Fruit fly (Drosophila melanogaster) whole organism, adult: ENCODE measurements around the gene Wsck.
A peak's percentile ranks its signal among the peaks of the same experiment; 100 is the strongest.

Experiments
- CG11617 ChIP-seq: fragments of 200-800 bp; sonication (Bioruptor generic); optimal IDR thresholded peaks from 2 replicates; lab custom pipeline; 2017; ENCODE audit warnings: mild to moderate bottlenecking, missing biosample characterization, missing genetic modification reagents, missing genetic modification characterization
- CG12768 ChIP-seq: fragments of 200-800 bp; sonication (Bioruptor generic); optimal IDR thresholded peaks from 2 replicates; lab custom pipeline; 2017; ENCODE audit warnings: missing biosample characterization, missing genetic modification characterization, mild to moderate bottlenecking, moderate library complexity, missing genetic modification reagents
- CG14711 ChIP-seq: fragments of 200-800 bp; sonication (Bioruptor generic); optimal IDR thresholded peaks from 2 replicates; lab custom pipeline; 2018; ENCODE audit warnings: missing biosample characterization, mild to moderate bottlenecking, missing genetic modification characterization, moderate library complexity
- CG1620 ChIP-seq: fragments of 200-800 bp; sonication (Bioruptor generic); optimal IDR thresholded peaks from 2 replicates; lab custom pipeline; 2016; ENCODE audit warnings: missing biosample characterization, missing genetic modification characterization
- CG33017 ChIP-seq: fragments of 200-800 bp; sonication (Bioruptor generic); optimal IDR thresholded peaks from 2 replicates; lab custom pipeline; 2018; ENCODE audit warnings: missing biosample characterization, mild to moderate bottlenecking, missing genetic modification characterization, moderate library complexity
- CG5204 ChIP-seq: fragments of 200-800 bp; sonication (Bioruptor generic); optimal IDR thresholded peaks from 2 replicates; lab custom pipeline; 2016; ENCODE audit warnings: missing biosample characterization, missing genetic modification characterization
- CG7045 ChIP-seq: fragments of 200-800 bp; sonication (Bioruptor generic); optimal IDR thresholded peaks from 2 replicates; lab custom pipeline; 2017; ENCODE audit warnings: missing biosample characterization, mild to moderate bottlenecking, missing genetic modification characterization
- CG7101 ChIP-seq: fragments of 200-800 bp; sonication (Bioruptor generic); optimal IDR thresholded peaks from 2 replicates; lab custom pipeline; 2018; ENCODE audit warnings: missing biosample characterization, mild to moderate bottlenecking, missing genetic modification characterization, moderate library complexity
- Crg-1 ChIP-seq: fragments of 200-800 bp; sonication (Bioruptor generic); optimal IDR thresholded peaks from 2 replicates; lab custom pipeline; 2016; ENCODE audit warnings: missing biosample characterization, missing genetic modification characterization
- Hr96 ChIP-seq: fragments of 200-800 bp; sonication (Bioruptor generic); optimal IDR thresholded peaks from 2 replicates; lab custom pipeline; 2016; ENCODE audit warnings: missing biosample characterization, missing genetic modification characterization
- Mnt ChIP-seq: fragments of 200-800 bp; sonication (Bioruptor generic); optimal IDR thresholded peaks from 2 replicates; lab custom pipeline; 2016; ENCODE audit warnings: missing biosample characterization, mild to moderate bottlenecking, missing genetic modification characterization
- bab1 ChIP-seq: fragments of 200-800 bp; sonication (Bioruptor generic); optimal IDR thresholded peaks from 3 replicates; lab custom pipeline; 2019; ENCODE audit warnings: missing biosample characterization, mild to moderate bottlenecking, missing genetic modification characterization, moderate library complexity
- cic ChIP-seq: fragments of 200-800 bp; sonication (Bioruptor generic); optimal IDR thresholded peaks from 2 replicates; lab custom pipeline; 2017; ENCODE audit warnings: missing biosample characterization, mild to moderate bottlenecking, missing genetic modification characterization, moderate library complexity
- cnc ChIP-seq, 2 experiments: fragments of >200 bp; optimal IDR thresholded peaks; 2 replicates each; lab custom pipeline; 2017
- kay ChIP-seq: fragments of 200-800 bp; sonication (Bioruptor generic); peaks from one replicate; lab custom pipeline; 2016; ENCODE audit warnings: missing biosample characterization, missing genetic modification characterization, borderline replicate concordance
- ovo ChIP-seq: fragments of 200-800 bp; sonication (Bioruptor generic); optimal IDR thresholded peaks from 2 replicates; lab custom pipeline; 2016; ENCODE audit warnings: missing biosample characterization, missing genetic modification characterization
- pad ChIP-seq: fragments of 200-800 bp; sonication (Bioruptor generic); optimal IDR thresholded peaks from 3 replicates; lab custom pipeline; 2017; ENCODE audit warnings: missing biosample characterization, missing genetic modification characterization, mild to moderate bottlenecking, moderate library complexity, missing genetic modification reagents
- tj ChIP-seq: fragments of 200-800 bp; sonication (Bioruptor generic); optimal IDR thresholded peaks from 3 replicates; lab custom pipeline; 2017; ENCODE audit warnings: missing biosample characterization, mild to moderate bottlenecking, missing genetic modification characterization, moderate library complexity
- toe ChIP-seq: fragments of 200-800 bp; sonication (Bioruptor generic); optimal IDR thresholded peaks from 2 replicates; lab custom pipeline; 2016; ENCODE audit warnings: missing biosample characterization, missing genetic modification characterization

Gene Wsck

dm6 chr3R:24596881-24597280, 33.0 kb downstream of the Wsck start:
- no peak for TF ChIP-seq kay (GFP tag; lab: Kevin White, UChicago)
- peak; percentile 48 for TF ChIP-seq cic (GFP tag; lab: Kevin White, UChicago)

- TF ChIP-seq Hr96 (GFP tag; lab: Kevin White, UChicago), result no peak
- TF ChIP-seq CG1620 (GFP tag; lab: Kevin White, UChicago), result no peak
- no peak for TF ChIP-seq cnc (optimal IDR thresholded peaks at IDR 0.05; lab: Kevin White, UChicago)
- peak; percentile 53 for TF ChIP-seq kay (GFP tag; lab: Kevin White, UChicago)
- TF ChIP-seq CG5204 (GFP tag; lab: Kevin White, UChicago), result no peak
These were observed 34.4 kb downstream of the Wsck start for dm6 chr3R:24595330-24596114.

dm6 chr3R:24593733-24594132, 36.1 kb downstream of the Wsck start:
- no peak for TF ChIP-seq CG1620 (GFP tag; lab: Kevin White, UChicago)
- no peak for TF ChIP-seq bab1 (GFP tag; lab: Kevin White, UChicago)
- TF ChIP-seq cic (GFP tag; lab: Kevin White, UChicago), result no peak
- TF ChIP-seq ovo (GFP tag; lab: Kevin White, UChicago), result no peak
- no peak for TF ChIP-seq kay (GFP tag; lab: Kevin White, UChicago)
- no peak for TF ChIP-seq cnc (optimal IDR thresholded peaks at IDR 0.05; lab: Kevin White, UChicago)
- TF ChIP-seq CG14711 (tag; lab: Kevin White, UChicago), result no peak
- no peak for TF ChIP-seq Mnt (GFP tag; lab: Kevin White, UChicago)
- no peak for TF ChIP-seq CG11617 (GFP tag; lab: Kevin White, UChicago)
- no peak for TF ChIP-seq CG12768 (GFP tag; lab: Kevin White, UChicago)

- TF ChIP-seq CG12768 (GFP tag; lab: Kevin White, UChicago), result no peak
- TF ChIP-seq CG14711 (tag; lab: Kevin White, UChicago), result no peak
- TF ChIP-seq CG7045 (GFP tag; lab: Kevin White, UChicago), result no peak
- TF ChIP-seq CG11617 (GFP tag; lab: Kevin White, UChicago), result no peak
- no peak for TF ChIP-seq cnc (optimal IDR thresholded peaks at IDR 0.05; lab: Kevin White, UChicago)
- TF ChIP-seq Crg-1, result no peak
- TF ChIP-seq CG1620 (GFP tag; lab: Kevin White, UChicago), result no peak
- TF ChIP-seq ovo (GFP tag; lab: Kevin White, UChicago), result no peak
- TF ChIP-seq Hr96 (GFP tag; lab: Kevin White, UChicago), result no peak
- TF ChIP-seq cic (GFP tag; lab: Kevin White, UChicago), result no peak
- TF ChIP-seq CG5204 (GFP tag; lab: Kevin White, UChicago), result no peak
- TF ChIP-seq toe (GFP tag; lab: Kevin White, UChicago), result no peak
- no peak for TF ChIP-seq CG7101 (tag; lab: Kevin White, UChicago)
- no peak for TF ChIP-seq kay (GFP tag; lab: Kevin White, UChicago)
- TF ChIP-seq tj (GFP tag; lab: Kevin White, UChicago), result no peak
- no peak for TF ChIP-seq bab1 (GFP tag; lab: Kevin White, UChicago)
- TF ChIP-seq CG33017 (tag; lab: Kevin White, UChicago), result no peak
These were observed 39.6 kb downstream of the Wsck start for dm6 chr3R:24590276-24590675.

- TF ChIP-seq CG5204 (GFP tag; lab: Kevin White, UChicago), result no peak
- peak; percentile 35 for TF ChIP-seq bab1 (GFP tag; lab: Kevin White, UChicago)
- no peak for TF ChIP-seq CG7045 (GFP tag; lab: Kevin White, UChicago)
- TF ChIP-seq Hr96 (GFP tag; lab: Kevin White, UChicago), result no peak
- peak; percentile 35 for TF ChIP-seq tj (GFP tag; lab: Kevin White, UChicago)
- peak; percentile 15 for TF ChIP-seq ovo (GFP tag; lab: Kevin White, UChicago)
- TF ChIP-seq Mnt (GFP tag; lab: Kevin White, UChicago), result peak; percentile 21
- peak; percentile 19 for TF ChIP-seq CG11617 (GFP tag; lab: Kevin White, UChicago)
- no peak for TF ChIP-seq pad
- peak; percentile 50 for TF ChIP-seq cic (GFP tag; lab: Kevin White, UChicago)
These were observed 40.8 kb downstream of the Wsck start for dm6 chr3R:24588829-24589638.

dm6 chr3R:24586453-24586886, 43.4 kb downstream of the Wsck start:
- TF ChIP-seq Mnt (GFP tag; lab: Kevin White, UChicago) (peak; percentile 86), cic (GFP tag; lab: Kevin White, UChicago) (peak; percentile 92), CG7045 (GFP tag; lab: Kevin White, UChicago) (no peak), CG12768 (GFP tag; lab: Kevin White, UChicago) (peak; percentile 50), ovo (GFP tag; lab: Kevin White, UChicago) (peak; percentile 65), CG7101 (tag; lab: Kevin White, UChicago) (no peak), pad (peak; percentile 95), tj (GFP tag; lab: Kevin White, UChicago) (peak; percentile 99), toe (GFP tag; lab: Kevin White, UChicago) (no peak), CG11617 (GFP tag; lab: Kevin White, UChicago) (peak; percentile 19), CG14711 (tag; lab: Kevin White, UChicago) (no peak), bab1 (GFP tag; lab: Kevin White, UChicago) (peak; percentile 25)
